Fruit fly (Drosophila melanogaster): ENCODE measurements around the gene Pex12.

Pex12 gene

dm6 chr2L:845341-846004, 29.7 kb downstream of the Pex12 start (continued):
- TF ChIP-seq CG7271 (tag; optimal IDR thresholded peaks at IDR 0.05), result no peak
- peak; percentile 49; the same call in 1 of the 2 replicates for TF ChIP-seq ham (GFP tag; IDR thresholded peaks at IDR 0.05)
- no peak for TF ChIP-seq Jarid2 (GFP tag; optimal IDR thresholded peaks at IDR 0.05)
- peak; percentile 83 for TF ChIP-seq Hsf (GFP tag; optimal IDR thresholded peaks at IDR 0.05)
- TF ChIP-seq CG11247 (GFP tag; IDR thresholded peaks at IDR 0.05), result peak; percentile 87
- TF ChIP-seq oc (tag; optimal IDR thresholded peaks at IDR 0.05), result peak; percentile 86
- peak; percentile 59 for TF ChIP-seq CG15011 (GFP tag; optimal IDR thresholded peaks at IDR 0.05)
- TF ChIP-seq CG2116 (GFP tag; optimal IDR thresholded peaks at IDR 0.05), result peak; percentile 21
- no peak for TF ChIP-seq CG13287 (GFP tag; IDR thresholded peaks at IDR 0.05; ENCODE audit: partially characterized antibody)
- TF ChIP-seq bbx (GFP tag; IDR thresholded peaks at IDR 0.05; ENCODE audit: partially characterized antibody), result no peak
- peak; percentile 80 for TF ChIP-seq dm (GFP tag; optimal IDR thresholded peaks at IDR 0.05)
- peak; percentile 40 for TF ChIP-seq CG10431 (GFP tag; optimal IDR thresholded peaks at IDR 0.05)
- peak; percentile 87 for TF ChIP-seq sens-2 (GFP tag; IDR thresholded peaks at IDR 0.05)
- TF ChIP-seq ab (GFP tag; optimal IDR thresholded peaks at IDR 0.05), result peak; percentile 58
- peak; percentile 77 for TF ChIP-seq CG15514 (GFP tag; optimal IDR thresholded peaks at IDR 0.05)
- TF ChIP-seq CG14860 (GFP tag; IDR thresholded peaks at IDR 0.05; ENCODE audit: partially characterized antibody), result no peak
- peak; percentile 52 for TF ChIP-seq CG7987 (GFP tag; optimal IDR thresholded peaks at IDR 0.05)
- TF ChIP-seq p53 (GFP tag; optimal IDR thresholded peaks at IDR 0.05), result peak; percentile 60
- peak; percentile 83 for TF ChIP-seq CG6175 (GFP tag; IDR thresholded peaks at IDR 0.05)
- peak; percentile 68 for TF ChIP-seq MBD-R2 (GFP tag; IDR thresholded peaks at IDR 0.05)
- TF ChIP-seq vnd (GFP tag; IDR thresholded peaks at IDR 0.05; ENCODE audit: partially characterized antibody), result no peak
- TF ChIP-seq CG2199 (GFP tag; IDR thresholded peaks at IDR 0.05), result peak; percentile 65; the same call in 2 of the 3 replicates
- peak; percentile 65 for TF ChIP-seq CG6683 (GFP tag; optimal IDR thresholded peaks at IDR 0.05)
- TF ChIP-seq sr (GFP tag; IDR thresholded peaks at IDR 0.05), result peak; percentile 100
- peak; percentile 82 for TF ChIP-seq wor (GFP tag; IDR thresholded peaks at IDR 0.05)
- TF ChIP-seq usp (GFP tag; optimal IDR thresholded peaks at IDR 0.05), result no peak
- TF ChIP-seq CG9876 (GFP tag; optimal IDR thresholded peaks at IDR 0.05), result peak; percentile 72
- peak; percentile 87 for TF ChIP-seq sob (GFP tag; IDR thresholded peaks at IDR 0.05)
- TF ChIP-seq CG9609 (GFP tag; optimal IDR thresholded peaks at IDR 0.05), result peak; percentile 88
- peak; percentile 83 for TF ChIP-seq CG33213 (GFP tag; optimal IDR thresholded peaks at IDR 0.05)
- peak; percentile 94 for TF ChIP-seq slbo (GFP tag; IDR thresholded peaks at IDR 0.05)
- TF ChIP-seq Gsc (GFP tag; IDR thresholded peaks at IDR 0.05), result peak; percentile 63
- peak; percentile 84 for TF ChIP-seq C15 (GFP tag; IDR thresholded peaks at IDR 0.05)
- peak; percentile 95 for TF ChIP-seq CG12071 (GFP tag; optimal IDR thresholded peaks at IDR 0.05)
- TF ChIP-seq bowl (GFP tag; IDR thresholded peaks at IDR 0.05), result peak; percentile 66; the same call in 1 of the 2 replicates
- TF ChIP-seq pho (GFP tag; optimal IDR thresholded peaks at IDR 0.05), result peak; percentile 85
- peak; percentile 57 for TF ChIP-seq CG8290 (GFP tag; optimal IDR thresholded peaks at IDR 0.05)
- TF ChIP-seq CG8290 (tag; optimal IDR thresholded peaks at IDR 0.05), result peak in 1 of 2 experiments; percentile 97
- peak; percentile 73 for TF ChIP-seq Sox100B (GFP tag; optimal IDR thresholded peaks at IDR 0.05)
- TF ChIP-seq NC2α (GFP tag; optimal IDR thresholded peaks at IDR 0.05), result peak; percentile 66
- peak; percentile 64 for TF ChIP-seq zf30C (GFP tag; optimal IDR thresholded peaks at IDR 0.05)
- peak; percentile 75 for TF ChIP-seq BtbVII (GFP tag; optimal IDR thresholded peaks at IDR 0.05)
- TF ChIP-seq CG34376 (GFP tag; optimal IDR thresholded peaks at IDR 0.05), result peak; percentile 67
- TF ChIP-seq CG2120 (GFP tag; optimal IDR thresholded peaks at IDR 0.05), result peak; percentile 92
- TF ChIP-seq CG13123 (GFP tag; optimal IDR thresholded peaks at IDR 0.05), result peak; percentile 71
- no peak for TF ChIP-seq CG9797 (GFP tag; optimal IDR thresholded peaks at IDR 0.05)
- peak; percentile 80 for TF ChIP-seq Ssrp (tag; optimal IDR thresholded peaks at IDR 0.05)
- TF ChIP-seq Hr3 (GFP tag; optimal IDR thresholded peaks at IDR 0.05), result peak; percentile 84
- no peak; the same call in 1 of the 2 replicates for TF ChIP-seq toy (GFP tag; IDR thresholded peaks at IDR 0.05)
- peak; percentile 67; the same call in 2 of the 3 replicates for TF ChIP-seq CG3726 (GFP tag; IDR thresholded peaks at IDR 0.05)
